Worm (Caenorhabditis elegans): Measurements from ENCODE around the gene nspb-11.

nspb-11 gene

ce11 chrII:12907070-12907469 is at the start of gene nspb-11:
nspb-11 (plus strand) TSS chrII:12907370.
- TF ChIP-seq mab-5 (tag; optimal IDR thresholded peaks at IDR 0.05) (no peak), nhr-12 (tag; optimal IDR thresholded peaks at IDR 0.05) (no peak), elt-1 (tag; optimal IDR thresholded peaks at IDR 0.05; ENCODE audit: borderline replicate concordance, insufficient read depth) (no peak), ceh-39 (tag; optimal IDR thresholded peaks at IDR 0.05) (no peak), lsy-2 (tag; optimal IDR thresholded peaks at IDR 0.05) (no peak), nhr-2 (tag; optimal IDR thresholded peaks at IDR 0.05) (no peak), sem-2 (GFP tag; optimal IDR thresholded peaks at IDR 0.05) (no peak), zip-8 (tag; optimal IDR thresholded peaks at IDR 0.05) (no peak), ceh-83 (GFP tag; optimal IDR thresholded peaks at IDR 0.05) (no peak), mls-2 (tag; optimal IDR thresholded peaks at IDR 0.05) (no peak), pha-4 (tag; optimal IDR thresholded peaks at IDR 0.05) (no peak), M03D4.4 (tag; optimal IDR thresholded peaks at IDR 0.05) (no peak), nhr-76 (tag; optimal IDR thresholded peaks at IDR 0.05) (no peak), hlh-1 (tag; optimal IDR thresholded peaks at IDR 0.05) (no peak), ham-2 (GFP tag; optimal IDR thresholded peaks at IDR 0.05) (no peak), ztf-11 (tag; optimal IDR thresholded peaks at IDR 0.05) (no peak), elt-3 (tag; optimal IDR thresholded peaks at IDR 0.05) (no peak), bed-3 (GFP tag; optimal IDR thresholded peaks at IDR 0.05) (no peak)

- TF ChIP-seq unc-62 (GFP tag; optimal IDR thresholded peaks at IDR 0.05) (no peak), elt-3 (tag; optimal IDR thresholded peaks at IDR 0.05) (no peak), blmp-1 (tag; optimal IDR thresholded peaks at IDR 0.05) (no peak), mep-1 (tag; optimal IDR thresholded peaks at IDR 0.05) (no peak), zip-8 (tag; optimal IDR thresholded peaks at IDR 0.05) (no peak), nhr-12 (tag; optimal IDR thresholded peaks at IDR 0.05) (no peak), snpc-4 (tag; optimal IDR thresholded peaks at IDR 0.05) (no peak), flh-1 (GFP tag; optimal IDR thresholded peaks at IDR 0.05) (no peak), nhr-28 (tag; optimal IDR thresholded peaks at IDR 0.05) (no peak), pha-4 (tag; optimal IDR thresholded peaks at IDR 0.05) (no peak), ceh-39 (tag; optimal IDR thresholded peaks at IDR 0.05) (no peak), ceh-43 (GFP tag; optimal IDR thresholded peaks at IDR 0.05) (no peak), ztf-11 (tag; optimal IDR thresholded peaks at IDR 0.05) (no peak), cnd-1 (tag; optimal IDR thresholded peaks at IDR 0.05) (no peak), sptf-1 (tag; optimal IDR thresholded peaks at IDR 0.05) (no peak), tbx-8 (GFP tag; optimal IDR thresholded peaks at IDR 0.05) (no peak), sem-2 (GFP tag; optimal IDR thresholded peaks at IDR 0.05) (no peak)
Measured at ce11 chrII:12865604-12866003, 41.6 kb upstream of the nspb-11 start, which contains the start of gene snf-5. snf-5 (minus strand) TSS chrII:12865785.

DNA sequence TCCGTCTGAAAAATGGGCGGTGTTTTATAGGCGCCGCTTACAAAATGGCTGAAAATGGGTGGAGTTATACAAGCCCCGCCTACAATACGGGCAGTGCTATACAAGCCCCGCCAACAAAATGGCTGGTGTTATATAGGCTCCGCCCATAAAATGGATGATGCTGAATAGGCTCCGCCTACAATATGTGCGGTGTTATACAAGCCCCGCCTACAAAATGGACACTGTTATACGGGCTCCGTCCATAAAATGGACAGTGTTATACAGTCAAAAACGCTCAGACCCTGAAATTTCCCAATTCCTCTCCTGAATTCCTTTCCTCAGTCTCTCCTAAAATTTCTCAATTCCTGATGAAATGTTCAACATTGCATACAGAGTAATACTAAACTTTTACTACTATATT is 41.1 kb upstream of the nspb-11 start:
- TF ChIP-seq bed-3 (GFP tag; optimal IDR thresholded peaks at IDR 0.05) = no peak
- TF ChIP-seq nhr-28 (tag; optimal IDR thresholded peaks at IDR 0.05) = no peak
- no peak for TF ChIP-seq ceh-39 (tag; optimal IDR thresholded peaks at IDR 0.05)
- no peak for TF ChIP-seq nhr-2 (tag; optimal IDR thresholded peaks at IDR 0.05)
- TF ChIP-seq elt-3 (tag; optimal IDR thresholded peaks at IDR 0.05) = no peak
- TF ChIP-seq mls-2 (tag; optimal IDR thresholded peaks at IDR 0.05) = no peak
- no peak for TF ChIP-seq mab-5 (tag; optimal IDR thresholded peaks at IDR 0.05)
- TF ChIP-seq nhr-76 (tag; optimal IDR thresholded peaks at IDR 0.05) = no peak
- no peak for TF ChIP-seq sem-2 (GFP tag; optimal IDR thresholded peaks at IDR 0.05)
- no peak for TF ChIP-seq unc-120 (tag; optimal IDR thresholded peaks at IDR 0.05; ENCODE audit: poor library complexity, severe bottlenecking)
- no peak for TF ChIP-seq pha-4 (tag; optimal IDR thresholded peaks at IDR 0.05)
- no peak for TF ChIP-seq hlh-1 (tag; optimal IDR thresholded peaks at IDR 0.05)
- no peak for TF ChIP-seq lsy-2 (tag; optimal IDR thresholded peaks at IDR 0.05)
- TF ChIP-seq elt-1 (tag; optimal IDR thresholded peaks at IDR 0.05; ENCODE audit: borderline replicate concordance, insufficient read depth) = no peak
- TF ChIP-seq lin-32 (GFP tag; optimal IDR thresholded peaks at IDR 0.05) = no peak
- TF ChIP-seq ceh-43 (GFP tag; optimal IDR thresholded peaks at IDR 0.05) = no peak
- no peak for TF ChIP-seq ztf-11 (tag; optimal IDR thresholded peaks at IDR 0.05)
- TF ChIP-seq cnd-1 (tag; optimal IDR thresholded peaks at IDR 0.05) = no peak
- no peak for TF ChIP-seq nhr-237 (tag; optimal IDR thresholded peaks at IDR 0.05)
- TF ChIP-seq snpc-4 (tag; optimal IDR thresholded peaks at IDR 0.05) = no peak

ce11 chrII:12878071-12878668 is 29.0 kb upstream of the nspb-11 start, which contains the start of gene gsy-1:
gsy-1 (minus strand) TSS chrII:12878121.
- TF ChIP-seq nhr-12 (tag; optimal IDR thresholded peaks at IDR 0.05) (no peak), unc-62 (GFP tag; optimal IDR thresholded peaks at IDR 0.05) (no peak), elt-3 (tag; optimal IDR thresholded peaks at IDR 0.05) (no peak), mep-1 (tag; optimal IDR thresholded peaks at IDR 0.05) (no peak), cnd-1 (tag; optimal IDR thresholded peaks at IDR 0.05) (no peak), ceh-83 (GFP tag; optimal IDR thresholded peaks at IDR 0.05) (no peak), blmp-1 (tag; optimal IDR thresholded peaks at IDR 0.05) (no peak), nhr-237 (tag; optimal IDR thresholded peaks at IDR 0.05) (no peak), bed-3 (GFP tag; optimal IDR thresholded peaks at IDR 0.05) (no peak), ztf-11 (tag; optimal IDR thresholded peaks at IDR 0.05) (no peak), elt-1 (tag; optimal IDR thresholded peaks at IDR 0.05; ENCODE audit: borderline replicate concordance, insufficient read depth) (no peak), lsy-2 (tag; optimal IDR thresholded peaks at IDR 0.05) (no peak), M03D4.4 (tag; optimal IDR thresholded peaks at IDR 0.05) (no peak), unc-39 (tag; optimal IDR thresholded peaks at IDR 0.05) (no peak), lin-32 (GFP tag; optimal IDR thresholded peaks at IDR 0.05) (no peak), snpc-4 (tag; optimal IDR thresholded peaks at IDR 0.05) (no peak), sem-2 (GFP tag; optimal IDR thresholded peaks at IDR 0.05) (no peak), zip-8 (tag; optimal IDR thresholded peaks at IDR 0.05) (no peak)
